Worm (Caenorhabditis elegans): Measurements from ENCODE around the gene F13E9.15.

DNA sequence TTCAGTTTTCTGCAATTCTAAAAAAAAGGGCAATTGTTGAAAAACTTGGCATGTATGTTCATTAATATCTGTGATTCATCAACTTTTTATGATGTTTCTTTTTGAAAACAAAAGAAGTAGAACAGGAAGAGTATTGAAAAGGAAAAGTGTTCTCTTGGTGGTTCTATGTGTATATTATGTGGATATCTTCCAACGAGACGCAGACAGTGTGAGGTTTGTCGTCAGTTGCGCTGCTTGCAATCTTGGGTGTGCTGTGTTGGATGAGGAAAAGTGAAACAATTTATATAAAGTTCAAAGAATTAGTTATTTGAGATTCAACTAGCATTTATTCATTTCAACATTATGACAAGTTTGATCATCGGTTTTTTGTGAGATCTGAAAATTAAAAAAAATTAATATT is 37.3 kb downstream of the F13E9.15 start:
- TF ChIP-seq him-1 (tag; optimal IDR thresholded peaks at IDR 0.05) (no peak), W03F9.2 (tag; optimal IDR thresholded peaks at IDR 0.05) (no peak)

Measured in whole organism, L4/young adult.